Fruit fly (Drosophila melanogaster) whole organism, prepupa: ENCODE data around the gene Ppt2.
A peak's percentile ranks its signal among the peaks of the same experiment; 100 is the strongest.

ENCODE experiments used
- CG10631 ChIP-seq: fragments of 200-800 bp; sonication (Bioruptor generic); optimal IDR thresholded peaks from 2 replicates; lab custom pipeline; 2016; ENCODE audit warnings: missing biosample characterization, missing genetic modification characterization
- CG11294 ChIP-seq: fragments of 200-800 bp; sonication (Bioruptor generic); IDR thresholded peaks from 2 replicates; pipeline ENCODE4 v1.3.6; 2022; ENCODE audit warnings: missing biosample characterization, missing genetic modification characterization
- CG11762 ChIP-seq: fragments of 200-800 bp; sonication (Bioruptor generic); optimal IDR thresholded peaks from 3 replicates; lab custom pipeline; 2016; ENCODE audit warnings: missing biosample characterization, missing genetic modification characterization; ENCODE audit not compliant: insufficient read depth
- CG11902 ChIP-seq: fragments of 200-800 bp; sonication (Bioruptor generic); optimal IDR thresholded peaks from 3 replicates; lab custom pipeline; 2016; ENCODE audit warnings: missing biosample characterization, missing genetic modification characterization
- CG15336 ChIP-seq: fragments of 200-800 bp; sonication (Bioruptor generic); IDR thresholded peaks from 2 replicates; pipeline ENCODE4 v1.3.6; 2022; ENCODE audit warnings: missing biosample characterization, missing genetic modification characterization
- CG3032 ChIP-seq: fragments of 200-800 bp; optimal IDR thresholded peaks from 2 replicates; lab custom pipeline; 2019; ENCODE audit warnings: missing biosample characterization, mild to moderate bottlenecking, missing genetic modification characterization, moderate library complexity
- CG31627 ChIP-seq: fragments of 200-800 bp; sonication (Bioruptor generic); optimal IDR thresholded peaks from 3 replicates; lab custom pipeline; 2016; ENCODE audit warnings: missing biosample characterization, missing genetic modification characterization
- CG32006 ChIP-seq: fragments of 200-800 bp; sonication (Bioruptor generic); optimal IDR thresholded peaks from 3 replicates; lab custom pipeline; 2017; ENCODE audit warnings: missing biosample characterization, mild to moderate bottlenecking, missing genetic modification characterization
- CG34406 ChIP-seq: fragments of 200-800 bp; sonication (Bioruptor generic); optimal IDR thresholded peaks from 3 replicates; lab custom pipeline; 2016; ENCODE audit warnings: missing biosample characterization, missing genetic modification characterization
- CG3919 ChIP-seq: fragments of 200-800 bp; sonication (Bioruptor generic); optimal IDR thresholded peaks from 3 replicates; lab custom pipeline; 2016; ENCODE audit warnings: missing biosample characterization, missing genetic modification characterization
- CG6163 ChIP-seq: fragments of 200-800 bp; sonication (Bioruptor generic); IDR thresholded peaks from 3 replicates; pipeline ENCODE4 v1.3.6; 2022; ENCODE audit warnings: missing biosample characterization, missing genetic modification characterization
- CG6276 ChIP-seq: fragments of 200-800 bp; sonication (Bioruptor generic); optimal IDR thresholded peaks from 2 replicates; lab custom pipeline; 2017; ENCODE audit warnings: missing biosample characterization, mild to moderate bottlenecking, missing genetic modification characterization
- CG6808 ChIP-seq: fragments of 200-800 bp; sonication (Bioruptor generic); optimal IDR thresholded peaks from 3 replicates; lab custom pipeline; 2017; ENCODE audit warnings: missing biosample characterization, missing genetic modification characterization, mild to moderate bottlenecking, moderate library complexity, missing genetic modification reagents
- CG6854 ChIP-seq: fragments of 200-800 bp; sonication (Bioruptor generic); optimal IDR thresholded peaks from 2 replicates; lab custom pipeline; 2017; ENCODE audit warnings: missing biosample characterization, mild to moderate bottlenecking, missing genetic modification characterization
- CG7368 ChIP-seq: fragments of 200-800 bp; sonication (Bioruptor generic); optimal IDR thresholded peaks from 3 replicates; lab custom pipeline; 2016; ENCODE audit warnings: missing biosample characterization, missing genetic modification characterization
- CG8119 ChIP-seq: fragments of 200-800 bp; sonication (Bioruptor generic); IDR thresholded peaks from 3 replicates; pipeline ENCODE4 v1.3.6; 2022; ENCODE audit warnings: missing biosample characterization, missing genetic modification characterization
- Eip75B ChIP-seq: fragments of 200-800 bp; sonication (Bioruptor generic); optimal IDR thresholded peaks from 3 replicates; lab custom pipeline; 2016; ENCODE audit warnings: missing biosample characterization, missing genetic modification characterization
- Eip78C ChIP-seq: fragments of 200-800 bp; sonication (Bioruptor generic); peaks from one replicate; lab custom pipeline; 2016; ENCODE audit warnings: missing biosample characterization, missing genetic modification characterization
- Ets21C ChIP-seq: fragments of 200-800 bp; sonication (Bioruptor generic); optimal IDR thresholded peaks from 3 replicates; lab custom pipeline; 2016; ENCODE audit warnings: missing biosample characterization, missing genetic modification characterization
- Ets96B ChIP-seq: fragments of 200-800 bp; optimal IDR thresholded peaks from 2 replicates; lab custom pipeline; 2019; ENCODE audit warnings: missing biosample characterization, mild to moderate bottlenecking, missing genetic modification characterization, moderate library complexity
- Gug ChIP-seq: fragments of 200-800 bp; sonication (Bioruptor generic); IDR thresholded peaks from 2 replicates; pipeline ENCODE4 v1.3.6; 2022; ENCODE audit warnings: missing biosample characterization, missing genetic modification characterization
- Hr38 ChIP-seq: sonication (Bioruptor generic); optimal IDR thresholded peaks from 2 replicates; lab custom pipeline; 2016; ENCODE audit warnings: missing biosample characterization, missing genetic modification characterization
- Hr39 ChIP-seq: fragments of 200-800 bp; sonication (Bioruptor generic); optimal IDR thresholded peaks from 2 replicates; lab custom pipeline; 2016; ENCODE audit warnings: missing biosample characterization, missing genetic modification characterization
- Hr4 ChIP-seq: fragments of 200-800 bp; sonication (Bioruptor generic); optimal IDR thresholded peaks from 3 replicates; lab custom pipeline; 2016; ENCODE audit warnings: missing biosample characterization, missing genetic modification characterization
- Lpt ChIP-seq: fragments of 200-800 bp; sonication (Bioruptor generic); optimal IDR thresholded peaks from 3 replicates; lab custom pipeline; 2016; ENCODE audit warnings: missing biosample characterization, missing genetic modification characterization
- Met ChIP-seq: fragments of 200-800 bp; sonication (Bioruptor generic); optimal IDR thresholded peaks from 3 replicates; lab custom pipeline; 2016; ENCODE audit warnings: missing biosample characterization, missing genetic modification characterization
- OdsH ChIP-seq: fragments of 200-800 bp; sonication (Bioruptor generic); optimal IDR thresholded peaks from 3 replicates; lab custom pipeline; 2016; ENCODE audit warnings: missing biosample characterization, missing genetic modification characterization
- Smox ChIP-seq: fragments of 200-800 bp; sonication (Bioruptor generic); optimal IDR thresholded peaks from 3 replicates; lab custom pipeline; 2016; ENCODE audit warnings: missing biosample characterization, missing genetic modification characterization
- Sox15 ChIP-seq: fragments of 200-800 bp; sonication (Bioruptor generic); optimal IDR thresholded peaks from 3 replicates; lab custom pipeline; 2016; ENCODE audit warnings: missing biosample characterization, missing genetic modification characterization
- acj6 ChIP-seq: fragments of 200-800 bp; sonication (Bioruptor generic); optimal IDR thresholded peaks from 3 replicates; lab custom pipeline; 2016; ENCODE audit warnings: missing biosample characterization, missing genetic modification characterization
- cyc ChIP-seq: fragments of 200-800 bp; sonication (Bioruptor generic); optimal IDR thresholded peaks from 3 replicates; lab custom pipeline; 2016; ENCODE audit warnings: missing biosample characterization, missing genetic modification characterization
- dac ChIP-seq: fragments of 200-800 bp; sonication (Bioruptor generic); optimal IDR thresholded peaks from 2 replicates; lab custom pipeline; 2017; ENCODE audit warnings: missing biosample characterization, mild to moderate bottlenecking, missing genetic modification characterization
- dsx ChIP-seq: fragments of 200-800 bp; optimal IDR thresholded peaks from 3 replicates; lab custom pipeline; 2019; ENCODE audit warnings: missing biosample characterization, mild to moderate bottlenecking, missing genetic modification characterization, moderate library complexity; ENCODE audit not compliant: poor library complexity, severe bottlenecking
- eg ChIP-seq: fragments of 200-800 bp; sonication (Bioruptor generic); IDR thresholded peaks from 3 replicates; pipeline ENCODE4 v1.3.6; 2022; ENCODE audit warnings: missing biosample characterization, missing genetic modification characterization
- fd85E ChIP-seq: fragments of 200-800 bp; sonication (Bioruptor generic); optimal IDR thresholded peaks from 3 replicates; lab custom pipeline; 2016; ENCODE audit warnings: missing biosample characterization, missing genetic modification characterization
- fkh ChIP-seq: fragments of 200-800 bp; sonication (Bioruptor generic); optimal IDR thresholded peaks from 3 replicates; lab custom pipeline; 2017; ENCODE audit warnings: missing biosample characterization, mild to moderate bottlenecking, missing genetic modification characterization, moderate library complexity
- lz ChIP-seq: fragments of 200-800 bp; sonication (Bioruptor generic); optimal IDR thresholded peaks from 3 replicates; lab custom pipeline; 2016; ENCODE audit warnings: missing biosample characterization, missing genetic modification characterization
- net ChIP-seq: fragments of 200-800 bp; sonication (Bioruptor generic); optimal IDR thresholded peaks from 3 replicates; lab custom pipeline; 2016; ENCODE audit warnings: missing biosample characterization, missing genetic modification characterization
- pdm3 ChIP-seq: fragments of 200-800 bp; sonication (Bioruptor generic); optimal IDR thresholded peaks from 3 replicates; lab custom pipeline; 2016; ENCODE audit warnings: missing biosample characterization, missing genetic modification characterization
- salr ChIP-seq, 2 experiments: fragments of 200-800 bp; sonication (Bioruptor generic); optimal IDR thresholded peaks; 3 replicates each; lab custom pipeline; 2016 to 2018; ENCODE audit warnings: missing biosample characterization in 2 of 2, missing genetic modification characterization in 2 of 2, mild to moderate bottlenecking in 1 of 2
- ss ChIP-seq, 2 experiments: fragments of 200-800 bp; sonication (Bioruptor generic); optimal IDR thresholded peaks; 2 replicates in 1 of 2; 3 replicates in 1 of 2; lab custom pipeline; 2017 to 2018; ENCODE audit warnings: mild to moderate bottlenecking in 2 of 2, missing biosample characterization in 2 of 2, missing genetic modification characterization in 2 of 2, moderate library complexity in 1 of 2
- svp ChIP-seq: fragments of 200-800 bp; sonication (Bioruptor generic); peaks from one replicate; lab custom pipeline; 2016; ENCODE audit warnings: missing biosample characterization, missing genetic modification characterization
- topi ChIP-seq: fragments of 200-800 bp; sonication (Bioruptor generic); optimal IDR thresholded peaks from 3 replicates; lab custom pipeline; 2016; ENCODE audit warnings: missing biosample characterization, missing genetic modification characterization
- vri ChIP-seq: fragments of 200-800 bp; sonication (Bioruptor generic); optimal IDR thresholded peaks from 3 replicates; lab custom pipeline; 2016; ENCODE audit warnings: missing biosample characterization, mild to moderate bottlenecking, missing genetic modification characterization

Gene Ppt2

DNA sequence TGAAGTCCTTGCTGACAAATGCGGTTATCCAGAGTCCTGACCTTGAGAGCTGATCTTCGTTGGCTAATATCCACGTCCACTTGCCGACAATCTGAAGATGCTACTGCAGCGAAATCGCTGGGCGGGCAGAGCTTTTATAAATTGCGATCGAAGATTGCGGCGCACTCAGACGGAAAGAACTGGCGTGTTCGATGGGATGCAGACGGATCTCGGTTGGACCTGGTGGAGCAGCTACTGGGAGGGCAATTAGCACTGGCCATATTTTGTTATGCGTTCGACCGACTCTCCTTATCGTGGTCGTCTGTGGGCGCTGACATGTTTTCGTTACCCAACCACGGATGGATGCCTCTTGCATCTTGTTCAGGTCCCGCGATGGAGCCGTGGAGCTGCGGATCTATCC lies 5.5 kb downstream of the Ppt2 start, which contains the start of gene Osi21:
TSS of gene Osi21 (minus strand) at position 101 of the 400 bp plus-strand sequence.
- TF ChIP-seq dac, result no peak
- TF ChIP-seq topi, result no peak
- no peak for TF ChIP-seq Met (GFP tag; lab: Kevin White, UChicago)
- TF ChIP-seq pdm3 (GFP tag; lab: Kevin White, UChicago), result no peak
- TF ChIP-seq fkh (GFP tag; lab: Kevin White, UChicago), result no peak
- no peak for TF ChIP-seq CG32006 (GFP tag; lab: Kevin White, UChicago)
- no peak for TF ChIP-seq CG31627 (GFP tag; lab: Kevin White, UChicago)
- no peak for TF ChIP-seq lz
- no peak for TF ChIP-seq fd85E (GFP tag; lab: Kevin White, UChicago)
- TF ChIP-seq CG6276 (GFP tag; lab: Kevin White, UChicago), result no peak
- TF ChIP-seq CG3032 (tag; lab: Kevin White, UChicago), result no peak
- TF ChIP-seq Eip75B (GFP tag; lab: Kevin White, UChicago), result no peak
- no peak for TF ChIP-seq acj6

DNA sequence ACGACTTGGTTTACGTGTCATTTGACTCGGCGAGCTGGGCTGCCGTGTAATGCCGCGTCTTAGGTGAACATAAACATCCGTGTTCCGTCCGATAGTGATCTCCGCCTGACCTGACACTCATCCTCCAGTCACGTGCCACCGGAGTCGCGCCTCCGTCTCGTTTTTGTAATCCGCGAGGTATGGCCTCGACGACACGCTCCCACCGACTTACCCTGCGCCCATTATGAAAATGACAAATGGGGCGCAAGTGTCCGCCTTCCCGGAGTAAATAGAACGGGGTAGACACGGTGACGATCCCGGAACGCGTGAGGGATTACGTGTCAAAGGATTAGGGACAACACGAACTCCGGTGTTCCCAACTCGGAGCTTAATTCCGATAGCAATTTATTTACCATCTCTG lies 15.7 kb downstream of the Ppt2 start:
- TF ChIP-seq CG6854 (GFP tag; lab: Kevin White, UChicago) (no peak), CG31627 (GFP tag; lab: Kevin White, UChicago) (no peak), eg (GFP tag; lab: Robert Waterston, UW) (no peak), cyc (GFP tag; lab: Kevin White, UChicago) (no peak), CG15336 (GFP tag; lab: Robert Waterston, UW) (no peak), CG7368 (GFP tag; lab: Kevin White, UChicago) (no peak), CG11294 (no peak), CG6163 (GFP tag; lab: Robert Waterston, UW) (no peak), net (GFP tag; lab: Kevin White, UChicago) (no peak), Ets21C (no peak), Sox15 (GFP tag; lab: Kevin White, UChicago) (no peak), Hr4 (GFP tag; lab: Kevin White, UChicago) (no peak), Smox (GFP tag; lab: Kevin White, UChicago) (no peak), CG8119 (GFP tag; lab: Robert Waterston, UW) (no peak), CG6808 (no peak)

- no peak for TF ChIP-seq CG6163 (GFP tag; lab: Robert Waterston, UW)
- no peak for TF ChIP-seq Ets96B (tag; lab: Kevin White, UChicago)
- no peak for TF ChIP-seq Hr39 (GFP tag; lab: Kevin White, UChicago)
- TF ChIP-seq Lpt (GFP tag; lab: Kevin White, UChicago), result no peak
- no peak for TF ChIP-seq CG11902
- TF ChIP-seq Gug (GFP tag; lab: Robert Waterston, UW), result no peak
- TF ChIP-seq svp (GFP tag; lab: Kevin White, UChicago), result no peak
- TF ChIP-seq, all 60 proteins: peak for 0
Observed at dm6 chr2L:11296483-11296882, 16.4 kb downstream of the Ppt2 start.

DNA sequence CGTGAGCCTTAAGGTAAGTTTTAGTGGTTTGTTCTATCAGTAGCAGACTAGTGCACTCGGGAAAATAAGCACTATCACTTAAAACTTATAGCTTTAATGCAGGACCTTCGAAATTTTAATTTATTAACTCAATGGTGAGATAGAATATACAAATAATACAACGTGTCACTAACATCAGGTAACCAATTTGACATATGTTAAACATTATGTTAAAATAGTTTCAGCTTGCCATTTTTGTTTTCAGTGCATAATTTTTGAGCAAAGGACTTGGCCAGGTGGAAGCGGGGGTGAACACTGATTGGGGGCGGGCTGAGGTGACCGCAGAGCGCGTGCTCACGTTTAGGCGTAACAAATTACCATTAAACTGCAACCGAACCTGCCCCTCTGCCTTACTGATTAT lies 22.4 kb downstream of the Ppt2 start:
- TF ChIP-seq svp (GFP tag; lab: Kevin White, UChicago) (peak; percentile 11), ss (GFP tag; optimal IDR thresholded peaks at IDR 0.05; lab: Kevin White, UChicago) (peak in 1 of 2 experiments; percentile 18), dac (no peak)

DNA sequence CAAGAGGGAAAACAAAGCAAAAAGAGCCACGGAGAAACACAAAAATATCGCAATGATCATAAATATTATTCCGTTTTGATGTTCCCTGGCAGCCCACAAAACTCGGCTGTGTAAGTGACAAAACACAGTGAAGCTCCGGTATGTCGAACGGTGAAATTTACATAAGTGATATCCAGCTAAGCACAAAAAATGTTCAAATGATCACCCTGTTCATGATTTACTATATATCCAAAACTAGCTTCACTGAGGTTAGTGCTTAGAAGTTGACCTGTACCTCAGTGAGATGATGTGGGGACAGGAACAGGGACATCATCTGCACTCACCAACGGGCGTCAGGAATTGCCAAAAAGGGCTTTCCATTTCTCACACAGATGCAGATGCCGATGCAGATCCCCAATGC lies 26.0 kb downstream of the Ppt2 start:
- TF ChIP-seq Hr4 (GFP tag; lab: Kevin White, UChicago), result no peak
- peak in 1 of 2 experiments; percentile 10 for TF ChIP-seq salr (GFP tag; optimal IDR thresholded peaks at IDR 0.05; lab: Kevin White, UChicago)
- TF ChIP-seq dsx (GFP tag; lab: Kevin White, UChicago), result no peak
- TF ChIP-seq Sox15 (GFP tag; lab: Kevin White, UChicago), result peak; percentile 68
- peak; percentile 70 for TF ChIP-seq acj6
- peak; percentile 58 for TF ChIP-seq CG34406 (GFP tag; lab: Kevin White, UChicago)
- peak; percentile 81 for TF ChIP-seq CG31627 (GFP tag; lab: Kevin White, UChicago)
- peak; percentile 42 for TF ChIP-seq Eip75B (GFP tag; lab: Kevin White, UChicago)
- no peak for TF ChIP-seq CG32006 (GFP tag; lab: Kevin White, UChicago)
- no peak for TF ChIP-seq Hr38 (GFP tag; lab: Kevin White, UChicago)
- no peak for TF ChIP-seq Lpt (GFP tag; lab: Kevin White, UChicago)
- peak; percentile 42 for TF ChIP-seq CG10631 (GFP tag; lab: Kevin White, UChicago)
- peak; percentile 80 for TF ChIP-seq cyc (GFP tag; lab: Kevin White, UChicago)
- TF ChIP-seq dac, result no peak
- peak; percentile 2 for TF ChIP-seq CG11762 (GFP tag; lab: Kevin White, UChicago)
- TF ChIP-seq OdsH (GFP tag; lab: Kevin White, UChicago), result peak; percentile 54
- TF ChIP-seq pdm3 (GFP tag; lab: Kevin White, UChicago), result peak; percentile 69
- TF ChIP-seq CG3919 (GFP tag; lab: Kevin White, UChicago), result peak; percentile 70
- peak; percentile 66 for TF ChIP-seq Eip78C
- peak; percentile 73 for TF ChIP-seq vri (GFP tag; lab: Kevin White, UChicago)
- TF ChIP-seq Met (GFP tag; lab: Kevin White, UChicago), result peak; percentile 81
- TF ChIP-seq topi, result peak; percentile 71
